Worm (Caenorhabditis elegans) whole organism, mixed stage, embryonic: Measurements from ENCODE around the gene Y57E12AL.1.

ENCODE experiments used
- nhr-28 ChIP-seq: fragments of 150-350 bp; optimal IDR thresholded peaks from 2 replicates; lab custom pipeline; 2014; ENCODE audit warnings: missing biosample characterization, missing genetic modification characterization
- snpc-4 ChIP-seq: fragments of 150-350 bp; optimal IDR thresholded peaks from 2 replicates; lab custom pipeline; 2014; ENCODE audit warnings: missing biosample characterization, missing genetic modification characterization
- sptf-1 ChIP-seq: sonication (generic microtip); optimal IDR thresholded peaks from 2 replicates; lab custom pipeline; 2017; ENCODE audit warnings: mild to moderate bottlenecking, missing genetic modification characterization, moderate library complexity, missing compliant biosample characterization
- unc-62 ChIP-seq: fragments of 150-350 bp; optimal IDR thresholded peaks from 2 replicates; lab custom pipeline; 2014; ENCODE audit warnings: missing biosample characterization, missing genetic modification reagents, missing genetic modification characterization

- TF ChIP-seq unc-62 (GFP tag; lab: Kevin White, UChicago): no peak
- no peak for TF ChIP-seq nhr-28 (tag; lab: Kevin White, UChicago)
- TF ChIP-seq sptf-1: no peak
- TF ChIP-seq snpc-4 (tag; lab: Kevin White, UChicago): no peak
These were observed 19.1 kb downstream of the Y57E12AL.1 start for ce11 chrV:7079388-7079787.
